Fruit fly (Drosophila melanogaster) whole organism, embryonic: Measurements from ENCODE around the gene CG2663.

Experiments used
- Adf1 ChIP-seq: fragments of 200-800 bp; sonication (Bioruptor generic); IDR thresholded peaks from 2 replicates; pipeline ENCODE4 v1.3.6; 2022; ENCODE audit warnings: missing biosample characterization, missing genetic modification characterization
- Asciz ChIP-seq: fragments of 200-800 bp; sonication (Bioruptor generic); optimal IDR thresholded peaks from 2 replicates; lab custom pipeline; 2017; ENCODE audit warnings: missing biosample characterization, mild to moderate bottlenecking, missing genetic modification characterization, missing genetic modification reagents
- B-H1 ChIP-seq: fragments of 200-800 bp; sonication (Bioruptor generic); IDR thresholded peaks from 3 replicates; pipeline ENCODE4 v1.3.6; 2022; ENCODE audit warnings: missing biosample characterization, missing genetic modification characterization
- Blimp-1 ChIP-seq: fragments of 200-800 bp; sonication (Bioruptor generic); optimal IDR thresholded peaks from 3 replicates; lab custom pipeline; 2018; ENCODE audit warnings: missing biosample characterization, missing genetic modification characterization, mild to moderate bottlenecking, moderate library complexity, missing genetic modification reagents
- CG10274 ChIP-seq: fragments of 200-800 bp; sonication (Bioruptor generic); optimal IDR thresholded peaks from 3 replicates; lab custom pipeline; 2017; ENCODE audit warnings: missing biosample characterization, mild to moderate bottlenecking, missing genetic modification characterization
- CG12744 ChIP-seq: fragments of 200-800 bp; sonication (Bioruptor generic); optimal IDR thresholded peaks from 2 replicates; lab custom pipeline; 2016; ENCODE audit warnings: missing biosample characterization, missing genetic modification characterization
- CG12769 ChIP-seq: fragments of 200-800 bp; sonication (Bioruptor generic); optimal IDR thresholded peaks from 2 replicates; lab custom pipeline; 2019; ENCODE audit warnings: missing biosample characterization, mild to moderate bottlenecking, missing genetic modification characterization, moderate library complexity
- CG13287 ChIP-seq: fragments of 200-800 bp; sonication (Bioruptor generic); IDR thresholded peaks from 2 replicates; pipeline ENCODE4 v1.3.6; 2022; ENCODE audit warnings: missing biosample characterization, missing genetic modification characterization; ENCODE audit not compliant: partially characterized antibody
- CG13894 ChIP-seq: fragments of 200-800 bp; sonication (Bioruptor generic); optimal IDR thresholded peaks from 3 replicates; lab custom pipeline; 2018; ENCODE audit warnings: missing biosample characterization, mild to moderate bottlenecking, missing genetic modification characterization, moderate library complexity
- CG14050 ChIP-seq: fragments of 200-800 bp; sonication (Bioruptor generic); IDR thresholded peaks from 3 replicates; pipeline ENCODE4 v1.3.6; 2022; ENCODE audit warnings: missing biosample characterization, missing genetic modification characterization
- CG15269 ChIP-seq: fragments of 200-800 bp; sonication (Bioruptor generic); optimal IDR thresholded peaks from 2 replicates; lab custom pipeline; 2018; ENCODE audit warnings: missing biosample characterization, mild to moderate bottlenecking, missing genetic modification characterization, moderate library complexity
- CG1529 ChIP-seq: fragments of 200-800 bp; sonication (Bioruptor generic); optimal IDR thresholded peaks from 3 replicates; lab custom pipeline; 2018; ENCODE audit warnings: missing biosample characterization, missing genetic modification characterization
- CG16779 ChIP-seq: fragments of 200-800 bp; sonication (Bioruptor generic); IDR thresholded peaks from 2 replicates; pipeline ENCODE4 v1.3.6; 2022; ENCODE audit warnings: missing biosample characterization, missing genetic modification characterization
- CG17612 ChIP-seq: fragments of 200-800 bp; sonication (Bioruptor generic); IDR thresholded peaks from 2 replicates; pipeline ENCODE4 v1.3.6; 2022; ENCODE audit warnings: missing biosample characterization, missing genetic modification characterization
- CG18599 ChIP-seq: fragments of 200-800 bp; sonication (Bioruptor generic); optimal IDR thresholded peaks from 3 replicates; lab custom pipeline; 2017; ENCODE audit warnings: missing biosample characterization, missing genetic modification characterization, mild to moderate bottlenecking, moderate library complexity, missing genetic modification reagents
- CG2199 ChIP-seq: fragments of 200-800 bp; sonication (Bioruptor generic); IDR thresholded peaks from 3 replicates; pipeline ENCODE4 v1.3.6; 2022; ENCODE audit warnings: missing biosample characterization, missing genetic modification characterization
- CG2875 ChIP-seq: fragments of 200-800 bp; sonication (Bioruptor generic); optimal IDR thresholded peaks from 2 replicates; lab custom pipeline; 2017; ENCODE audit warnings: missing biosample characterization, mild to moderate bottlenecking, missing genetic modification characterization, missing genetic modification reagents
- CG34422 ChIP-seq: fragments of 200-800 bp; sonication (Bioruptor generic); IDR thresholded peaks from 3 replicates; pipeline ENCODE4 v1.3.6; 2022; ENCODE audit warnings: missing biosample characterization, missing genetic modification characterization
- CG4617 ChIP-seq: fragments of 200-800 bp; sonication (Bioruptor generic); optimal IDR thresholded peaks from 3 replicates; lab custom pipeline; 2016; ENCODE audit warnings: missing biosample characterization, missing genetic modification characterization, borderline replicate concordance
- CG6272 ChIP-seq: fragments of 200-800 bp; sonication (Bioruptor generic); IDR thresholded peaks from 2 replicates; pipeline ENCODE4 v1.3.6; 2022; ENCODE audit warnings: missing biosample characterization, missing genetic modification characterization
- CG7786 ChIP-seq: fragments of 200-800 bp; sonication (Bioruptor generic); optimal IDR thresholded peaks from 2 replicates; lab custom pipeline; 2016; ENCODE audit warnings: missing biosample characterization, missing genetic modification characterization
- CG9437 ChIP-seq: fragments of 200-800 bp; sonication (Bioruptor generic); optimal IDR thresholded peaks from 2 replicates; lab custom pipeline; 2018; ENCODE audit warnings: missing biosample characterization, mild to moderate bottlenecking, missing genetic modification characterization
- Deaf1 ChIP-seq: fragments of 200-800 bp; optimal IDR thresholded peaks from 3 replicates; lab custom pipeline; 2019; ENCODE audit warnings: missing biosample characterization, mild to moderate bottlenecking, missing genetic modification characterization, moderate library complexity
- Ets65A ChIP-seq: fragments of 200-800 bp; sonication (Bioruptor generic); peaks from one replicate; lab custom pipeline; 2016; ENCODE audit warnings: missing biosample characterization, missing genetic modification characterization
- Ets97D ChIP-seq: fragments of 200-800 bp; sonication (Bioruptor generic); optimal IDR thresholded peaks from 3 replicates; lab custom pipeline; 2016; ENCODE audit warnings: missing biosample characterization, missing genetic modification characterization
- Gug ChIP-seq: fragments of 200-800 bp; sonication (Bioruptor generic); IDR thresholded peaks from 4 replicates; pipeline ENCODE4 v1.3.6; 2022; ENCODE audit warnings: missing biosample characterization, missing genetic modification characterization
- Hr39 ChIP-seq: fragments of >200 bp; optimal IDR thresholded peaks from 2 replicates; lab custom pipeline; 2017
- Mad ChIP-seq: fragments of 200-800 bp; sonication (Bioruptor generic); optimal IDR thresholded peaks from 2 replicates; lab custom pipeline; 2016; ENCODE audit warnings: missing biosample characterization, missing genetic modification characterization
- Max ChIP-seq: fragments of 200-800 bp; sonication (Bioruptor generic); optimal IDR thresholded peaks from 2 replicates; lab custom pipeline; 2016; ENCODE audit warnings: missing biosample characterization, mild to moderate bottlenecking, missing genetic modification characterization
- Taf1 ChIP-seq: fragments of 200-800 bp; sonication (Bioruptor generic); IDR thresholded peaks from 2 replicates; pipeline ENCODE4 v1.3.6; 2022; ENCODE audit warnings: missing biosample characterization, missing genetic modification characterization
- amos ChIP-seq: fragments of 200-800 bp; sonication (Bioruptor generic); IDR thresholded peaks from 2 replicates; pipeline ENCODE4 v1.3.6; 2022; ENCODE audit warnings: missing biosample characterization, missing genetic modification characterization; ENCODE audit not compliant: partially characterized antibody
- ato ChIP-seq: fragments of 200-800 bp; sonication (Bioruptor generic); IDR thresholded peaks from 2 replicates; pipeline ENCODE4 v1.3.6; 2022; ENCODE audit warnings: missing biosample characterization, missing genetic modification characterization; ENCODE audit not compliant: partially characterized antibody
- bbx ChIP-seq: fragments of 200-800 bp; sonication (Bioruptor generic); IDR thresholded peaks from 2 replicates; pipeline ENCODE4 v1.3.6; 2022; ENCODE audit warnings: missing biosample characterization, missing genetic modification characterization; ENCODE audit not compliant: partially characterized antibody
- cg ChIP-seq: fragments of 200-800 bp; sonication (Bioruptor generic); optimal IDR thresholded peaks from 3 replicates; lab custom pipeline; 2019; ENCODE audit warnings: missing biosample characterization, mild to moderate bottlenecking, missing genetic modification characterization, moderate library complexity
- chinmo ChIP-seq: fragments of 200-800 bp; sonication (Bioruptor generic); IDR thresholded peaks from 4 replicates; pipeline ENCODE4 v1.3.6; 2022; ENCODE audit warnings: missing biosample characterization, missing genetic modification characterization; ENCODE audit not compliant: partially characterized antibody
- chm ChIP-seq: fragments of 200-800 bp; sonication (Bioruptor generic); IDR thresholded peaks from 2 replicates; pipeline ENCODE4 v1.3.6; 2022; ENCODE audit warnings: missing biosample characterization, missing genetic modification characterization
- crp ChIP-seq, 2 experiments: fragments of 200-800 bp; sonication (Bioruptor generic); optimal IDR thresholded peaks; 2 replicates in 1 of 2; 3 replicates in 1 of 2; lab custom pipeline; 2017; ENCODE audit warnings: missing biosample characterization in 2 of 2, missing genetic modification characterization in 2 of 2, mild to moderate bottlenecking in 1 of 2, moderate library complexity in 1 of 2
- ewg ChIP-seq: fragments of 200-800 bp; sonication (Bioruptor generic); optimal IDR thresholded peaks from 3 replicates; lab custom pipeline; 2017; ENCODE audit warnings: mild to moderate bottlenecking, missing biosample characterization, missing genetic modification reagents, missing genetic modification characterization
- eyg ChIP-seq: fragments of 200-800 bp; sonication (Bioruptor generic); optimal IDR thresholded peaks from 3 replicates; lab custom pipeline; 2016; ENCODE audit warnings: missing biosample characterization, missing genetic modification characterization
- grn ChIP-seq: fragments of 200-800 bp; sonication (Bioruptor generic); optimal IDR thresholded peaks from 3 replicates; lab custom pipeline; 2017; ENCODE audit warnings: missing biosample characterization, missing genetic modification characterization
- jumu ChIP-seq: fragments of 200-800 bp; sonication (Bioruptor generic); optimal IDR thresholded peaks from 3 replicates; lab custom pipeline; 2016; ENCODE audit warnings: missing biosample characterization, missing genetic modification characterization
- mld ChIP-seq: fragments of 200-800 bp; sonication (Bioruptor generic); IDR thresholded peaks from 3 replicates; pipeline ENCODE4 v1.3.6; 2022; ENCODE audit warnings: missing biosample characterization, missing genetic modification characterization; ENCODE audit not compliant: partially characterized antibody
- oc ChIP-seq: fragments of 200-800 bp; sonication (Bioruptor generic); optimal IDR thresholded peaks from 2 replicates; lab custom pipeline; 2018; ENCODE audit warnings: missing biosample characterization, mild to moderate bottlenecking, missing genetic modification characterization, moderate library complexity
- odd ChIP-seq: fragments of 200-800 bp; sonication (Bioruptor generic); optimal IDR thresholded peaks from 2 replicates; lab custom pipeline; 2017; ENCODE audit warnings: missing biosample characterization, mild to moderate bottlenecking, missing genetic modification characterization
- rib ChIP-seq: fragments of 200-800 bp; sonication (Bioruptor generic); IDR thresholded peaks from 2 replicates; pipeline ENCODE4 v1.3.6; 2022; ENCODE audit warnings: missing biosample characterization, missing genetic modification characterization
- sd ChIP-seq: fragments of 200-800 bp; sonication (Bioruptor generic); optimal IDR thresholded peaks from 3 replicates; lab custom pipeline; 2018; ENCODE audit warnings: missing biosample characterization, mild to moderate bottlenecking, missing genetic modification characterization, moderate library complexity
- sob ChIP-seq: fragments of 200-800 bp; sonication (Bioruptor generic); IDR thresholded peaks from 2 replicates; pipeline ENCODE4 v1.3.6; 2022; ENCODE audit warnings: missing biosample characterization, missing genetic modification characterization
- tap ChIP-seq: fragments of 200-800 bp; optimal IDR thresholded peaks from 3 replicates; lab custom pipeline; 2019; ENCODE audit warnings: missing biosample characterization, mild to moderate bottlenecking, missing genetic modification characterization, moderate library complexity
- vnd ChIP-seq: fragments of 200-800 bp; sonication (Bioruptor generic); IDR thresholded peaks from 3 replicates; pipeline ENCODE4 v1.3.6; 2022; ENCODE audit warnings: missing biosample characterization, missing genetic modification characterization; ENCODE audit not compliant: partially characterized antibody
- vvl ChIP-seq: fragments of 200-800 bp; sonication (Bioruptor generic); IDR thresholded peaks from 2 replicates; pipeline ENCODE4 v1.3.6; 2022; ENCODE audit warnings: missing biosample characterization, missing genetic modification characterization

CG2663 gene

DNA sequence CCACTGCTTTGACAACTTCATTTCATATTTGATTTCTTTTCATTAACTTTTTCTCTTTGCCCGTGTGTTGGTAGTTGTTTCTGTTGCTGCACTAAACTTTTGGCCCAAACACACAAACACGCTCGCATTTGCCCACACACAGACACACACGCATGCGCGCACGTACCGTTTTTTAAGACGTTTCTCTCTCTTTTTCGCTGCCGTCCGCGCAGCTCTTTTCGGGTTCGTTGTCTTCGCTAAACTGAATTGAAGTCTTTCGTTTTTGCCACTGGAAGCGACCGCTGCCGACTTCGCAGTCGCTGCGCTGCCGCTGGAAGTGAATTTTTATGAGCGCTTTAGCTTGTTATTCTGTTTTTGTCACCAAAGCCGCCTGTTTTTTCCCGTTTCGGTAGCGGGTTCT, 11.3 kb downstream of the CG2663 start, which contains the start of gene kkv:
Gene kkv (minus strand): TSS at position 246 of the 400 bp plus-strand sequence.
- peak; percentile 25; the same call in 1 of the 2 replicates for TF ChIP-seq sob (GFP tag; lab: Robert Waterston, UW)
- TF ChIP-seq rib, result peak; percentile 41; the same call in 1 of the 2 replicates
- TF ChIP-seq ewg (GFP tag; lab: Kevin White, UChicago), result peak; percentile 1
- TF ChIP-seq CG12744 (GFP tag; lab: Kevin White, UChicago), result no peak
- peak; percentile 44 for TF ChIP-seq bbx (GFP tag; lab: Robert Waterston, UW)
- 0 out of 2 replicates have a peak, but pooled peaks have one; percentile 18 for TF ChIP-seq amos (GFP tag; lab: Robert Waterston, UW)
- no peak for TF ChIP-seq CG17612
- peak; percentile 31; the same call in 1 of the 2 replicates for TF ChIP-seq vvl (GFP tag; lab: Robert Waterston, UW)
- TF ChIP-seq Mad (GFP tag; lab: Kevin White, UChicago), result no peak
- TF ChIP-seq CG16779 (GFP tag; lab: Robert Waterston, UW), result no peak
- TF ChIP-seq Taf1 (GFP tag; lab: Robert Waterston, UW), result no peak
- TF ChIP-seq CG14050 (GFP tag; lab: Robert Waterston, UW), result no peak
- TF ChIP-seq mld (GFP tag; lab: Robert Waterston, UW), result 0 out of 3 replicates have a peak, but pooled peaks have one; percentile 41
- TF ChIP-seq CG12769 (tag; lab: Kevin White, UChicago), result peak; percentile 43
- peak; percentile 78 for TF ChIP-seq cg (GFP tag; lab: Kevin White, UChicago)
- TF ChIP-seq Deaf1 (tag; lab: Kevin White, UChicago), result peak; percentile 52
- TF ChIP-seq ato (GFP tag; lab: Robert Waterston, UW), result 0 out of 2 replicates have a peak, but pooled peaks have one; percentile 13
- peak; percentile 76 for TF ChIP-seq CG15269 (tag; lab: Kevin White, UChicago)
- no peak for TF ChIP-seq tap
- TF ChIP-seq B-H1, result no peak
- no peak for TF ChIP-seq Gug (GFP tag; lab: Robert Waterston, UW)
- no peak for TF ChIP-seq CG6272 (GFP tag; lab: Robert Waterston, UW)
- TF ChIP-seq CG2199 (GFP tag; lab: Robert Waterston, UW), result 0 out of 3 replicates have a peak, but pooled peaks have one; percentile 28
- TF ChIP-seq CG2875, result no peak
- TF ChIP-seq Adf1 (GFP tag; lab: Robert Waterston, UW), result peak; percentile 86
- TF ChIP-seq Blimp-1 (GFP tag; lab: Kevin White, UChicago), result no peak
- TF ChIP-seq CG4617 (GFP tag; lab: Kevin White, UChicago), result no peak
- TF ChIP-seq chinmo, result peak; percentile 92
- TF ChIP-seq oc (tag; lab: Kevin White, UChicago), result peak; percentile 37
- no peak for TF ChIP-seq crp (GFP tag; optimal IDR thresholded peaks at IDR 0.05; lab: Kevin White, UChicago)
- TF ChIP-seq CG18599, result no peak
- TF ChIP-seq Asciz (GFP tag; lab: Kevin White, UChicago), result no peak
- TF ChIP-seq CG9437, result no peak
- no peak for TF ChIP-seq odd (GFP tag; lab: Kevin White, UChicago)
- TF ChIP-seq Ets97D (GFP tag; lab: Kevin White, UChicago), result no peak
- no peak for TF ChIP-seq Max (GFP tag; lab: Kevin White, UChicago)
- no peak for TF ChIP-seq Hr39
- no peak for TF ChIP-seq vnd
- TF ChIP-seq chm, result no peak
- TF ChIP-seq eyg (GFP tag; lab: Kevin White, UChicago), result no peak
- no peak for TF ChIP-seq CG10274
- no peak for TF ChIP-seq grn (GFP tag; lab: Kevin White, UChicago)
- peak; percentile 17 for TF ChIP-seq Ets65A (GFP tag; lab: Kevin White, UChicago)
- peak; percentile 45 for TF ChIP-seq sd (tag; lab: Kevin White, UChicago)
- no peak for TF ChIP-seq jumu (GFP tag; lab: Kevin White, UChicago)
- no peak for TF ChIP-seq CG1529 (GFP tag; lab: Kevin White, UChicago)
- peak; percentile 42 for TF ChIP-seq CG13894 (tag; lab: Kevin White, UChicago)
- 0 out of 3 replicates have a peak, but pooled peaks have one; percentile 33 for TF ChIP-seq CG34422 (GFP tag; lab: Robert Waterston, UW)
- TF ChIP-seq CG13287 (GFP tag; lab: Robert Waterston, UW), result peak; percentile 18; the same call in 1 of the 2 replicates
- no peak for TF ChIP-seq CG7786 (GFP tag; lab: Kevin White, UChicago)
